Worm (Caenorhabditis elegans) whole organism, L2 larva: ENCODE measurements around the gene rpc-2.

Experiments
- alr-1 ChIP-seq: fragments of 150-350 bp; optimal IDR thresholded peaks from 2 replicates; lab custom pipeline; 2014; ENCODE audit warnings: missing biosample characterization, missing genetic modification characterization
- ceh-16 ChIP-seq: fragments of 150-350 bp; optimal IDR thresholded peaks from 2 replicates; lab custom pipeline; 2014; ENCODE audit warnings: missing biosample characterization, missing genetic modification characterization
- elt-1 ChIP-seq: fragments of 150-350 bp; optimal IDR thresholded peaks from 2 replicates; lab custom pipeline; 2014; ENCODE audit warnings: missing biosample characterization, missing genetic modification characterization
- lin-13 ChIP-seq: fragments of 150-350 bp; optimal IDR thresholded peaks from 2 replicates; lab custom pipeline; 2014; ENCODE audit warnings: missing biosample characterization, missing genetic modification reagents, missing genetic modification characterization
- mdl-1 ChIP-seq, 2 experiments: fragments of 150-350 bp in 1 of 2; sonication (generic microtip) in 1 of 2; optimal IDR thresholded peaks; 2 replicates each; lab custom pipeline; 2017; ENCODE audit warnings: missing biosample characterization in 2 of 2, missing genetic modification characterization in 2 of 2
- sma-9 ChIP-seq, 2 experiments: fragments of 150-350 bp in 1 of 2; sonication (generic microtip) in 1 of 2; optimal IDR thresholded peaks; 2 replicates each; lab custom pipeline; 2014 to 2016; ENCODE audit warnings: missing genetic modification characterization in 2 of 2, mild to moderate bottlenecking in 1 of 2, missing biosample characterization in 1 of 2, missing compliant biosample characterization in 1 of 2, missing genetic modification reagents in 1 of 2, moderate library complexity in 1 of 2

- no peak for TF ChIP-seq alr-1 (tag; lab: Kevin White, UChicago)
- no peak for TF ChIP-seq mdl-1 (tag; optimal IDR thresholded peaks at IDR 0.05; lab: Kevin White, UChicago)
- TF ChIP-seq sma-9 (GFP tag; optimal IDR thresholded peaks at IDR 0.05; lab: Kevin White, UChicago): no peak
- TF ChIP-seq sma-9 (tag; optimal IDR thresholded peaks at IDR 0.05; lab: Kevin White, UChicago): no peak
- no peak for TF ChIP-seq elt-1 (tag; lab: Kevin White, UChicago)
- TF ChIP-seq ceh-16 (tag; lab: Kevin White, UChicago): no peak
- TF ChIP-seq lin-13 (GFP tag; lab: Kevin White, UChicago): no peak
These were observed 13.8 kb downstream of the rpc-2 start for ce11 chrIII:5570814-5571443.
